Worm (Caenorhabditis elegans) whole organism, L1 larva: Measurements from ENCODE around the gene Y44A6C.1.

Source experiments
- C16A3.4 ChIP-seq: fragments of 150-350 bp; optimal IDR thresholded peaks from 2 replicates; lab custom pipeline; 2014; ENCODE audit warnings: missing biosample characterization, missing genetic modification characterization
- F16B12.6 ChIP-seq: fragments of 150-350 bp; optimal IDR thresholded peaks from 2 replicates; lab custom pipeline; 2014; ENCODE audit warnings: missing biosample characterization, missing genetic modification characterization
- aly-2 ChIP-seq: fragments of 150-350 bp; optimal IDR thresholded peaks from 2 replicates; lab custom pipeline; 2014; ENCODE audit warnings: missing biosample characterization, missing genetic modification characterization
- blmp-1 ChIP-seq: fragments of 150-350 bp; optimal IDR thresholded peaks from 2 replicates; lab custom pipeline; 2014; ENCODE audit warnings: missing biosample characterization, missing genetic modification characterization
- ceh-8 ChIP-seq: fragments of 200-800 bp; sonication (Bioruptor generic); optimal IDR thresholded peaks from 2 replicates; lab custom pipeline; 2018; ENCODE audit warnings: mild to moderate bottlenecking, missing genetic modification characterization, moderate library complexity, missing compliant biosample characterization
- ceh-82 ChIP-seq, 3 experiments: fragments of 150-350 bp in 1 of 3; sonication (generic microtip) in 2 of 3; optimal IDR thresholded peaks; 2 replicates each; lab custom pipeline; 2014 to 2017; ENCODE audit warnings: missing biosample characterization in 3 of 3, missing genetic modification characterization in 3 of 3
- ceh-90 ChIP-seq: sonication (generic microtip); optimal IDR thresholded peaks from 2 replicates; lab custom pipeline; 2016; ENCODE audit warnings: missing genetic modification characterization, missing compliant biosample characterization
- dpl-1 ChIP-seq, 3 experiments: fragments of 150-350 bp in 2 of 3; sonication (generic microtip) in 1 of 3; optimal IDR thresholded peaks; 2 replicates each; lab custom pipeline; 2014 to 2017; ENCODE audit warnings: missing biosample characterization in 3 of 3, missing genetic modification characterization in 3 of 3, missing genetic modification reagents in 3 of 3
- dsc-1 ChIP-seq: sonication (generic microtip); optimal IDR thresholded peaks from 2 replicates; lab custom pipeline; 2016; ENCODE audit warnings: mild to moderate bottlenecking, missing genetic modification characterization, missing compliant biosample characterization
- efl-1 ChIP-seq, 4 experiments: fragments of 150-350 bp; optimal IDR thresholded peaks in 3 of 4; peaks in 1 of 4; 1 replicate in 1 of 4; 2 replicates in 3 of 4; lab custom pipeline; 2014; ENCODE audit warnings: missing biosample characterization in 2 of 4, missing genetic modification characterization in 2 of 4, missing genetic modification reagents in 2 of 4
- egl-27 ChIP-seq, 2 experiments: fragments of 150-350 bp in 1 of 2; sonication (generic microtip); optimal IDR thresholded peaks; 3 replicates each; lab custom pipeline; 2017 to 2018; ENCODE audit warnings: missing biosample characterization in 2 of 2, missing genetic modification characterization in 2 of 2, missing genetic modification reagents in 2 of 2
- fkh-8 ChIP-seq: sonication (generic microtip); optimal IDR thresholded peaks from 2 replicates; lab custom pipeline; 2016; ENCODE audit warnings: mild to moderate bottlenecking, missing genetic modification characterization, missing compliant biosample characterization
- fos-1 ChIP-seq: fragments of 150-350 bp; optimal IDR thresholded peaks from 2 replicates; lab custom pipeline; 2014; ENCODE audit warnings: missing biosample characterization, missing genetic modification characterization
- grh-1 ChIP-seq: fragments of 200-800 bp; sonication (Bioruptor generic); IDR thresholded peaks from 2 replicates; pipeline ENCODE4 v1.3.6; 2022; ENCODE audit warnings: missing genetic modification reagents, missing genetic modification characterization, missing compliant biosample characterization
- hlh-17 ChIP-seq: fragments of 200-800 bp; sonication (Bioruptor generic); optimal IDR thresholded peaks from 2 replicates; lab custom pipeline; 2018; ENCODE audit warnings: missing genetic modification characterization, mild to moderate bottlenecking, missing compliant biosample characterization, moderate library complexity, borderline replicate concordance
- lin-13 ChIP-seq: fragments of 150-350 bp; optimal IDR thresholded peaks from 2 replicates; lab custom pipeline; 2014; ENCODE audit warnings: missing biosample characterization, missing genetic modification reagents, missing genetic modification characterization
- lin-14 ChIP-seq: fragments of 200-800 bp; sonication (Bioruptor generic); optimal IDR thresholded peaks from 2 replicates; lab custom pipeline; 2018; ENCODE audit warnings: mild to moderate bottlenecking, missing genetic modification characterization, moderate library complexity, missing compliant biosample characterization
- lin-35 ChIP-seq, 2 experiments: fragments of 150-350 bp; optimal IDR thresholded peaks; 2 replicates each; lab custom pipeline; 2014; ENCODE audit warnings: missing biosample characterization in 2 of 2, missing genetic modification characterization in 2 of 2, missing genetic modification reagents in 2 of 2
- lir-3 ChIP-seq: sonication (generic microtip); optimal IDR thresholded peaks from 2 replicates; lab custom pipeline; 2016; ENCODE audit warnings: mild to moderate bottlenecking, missing genetic modification characterization, moderate library complexity, missing compliant biosample characterization; ENCODE audit not compliant: poor library complexity
- lsy-2 ChIP-seq, 2 experiments: fragments of 150-350 bp; optimal IDR thresholded peaks; 2 replicates each; lab custom pipeline; 2014; ENCODE audit warnings: missing biosample characterization in 2 of 2, missing genetic modification characterization in 2 of 2
- mab-9 ChIP-seq: fragments of 200-800 bp; sonication (Bioruptor generic); IDR thresholded peaks from 2 replicates; pipeline ENCODE4 v1.3.6; 2022; ENCODE audit warnings: missing genetic modification reagents, missing genetic modification characterization, missing compliant biosample characterization
- mdl-1 ChIP-seq, 2 experiments: fragments of 150-350 bp; optimal IDR thresholded peaks; 2 replicates each; lab custom pipeline; 2014 to 2017; ENCODE audit warnings: missing biosample characterization in 2 of 2, missing genetic modification characterization in 2 of 2, inconsistent platforms in 1 of 2
- mep-1 ChIP-seq: fragments of 150-350 bp; optimal IDR thresholded peaks from 2 replicates; lab custom pipeline; 2014; ENCODE audit warnings: missing biosample characterization, missing genetic modification characterization
- nhr-19 ChIP-seq: fragments of 200-800 bp; sonication (Bioruptor generic); conservative IDR thresholded peaks from 2 replicates; pipeline ENCODE4 v1.3.6; 2022; ENCODE audit warnings: missing genetic modification characterization, missing compliant biosample characterization
- nhr-20 ChIP-seq: sonication (generic microtip); optimal IDR thresholded peaks from 2 replicates; lab custom pipeline; 2016; ENCODE audit warnings: mild to moderate bottlenecking, missing genetic modification characterization, missing compliant biosample characterization
- nhr-237 ChIP-seq: fragments of 150-350 bp; optimal IDR thresholded peaks from 2 replicates; lab custom pipeline; 2014; ENCODE audit warnings: missing biosample characterization, missing genetic modification characterization
- nhr-47 ChIP-seq: sonication (generic microtip); optimal IDR thresholded peaks from 2 replicates; lab custom pipeline; 2016; ENCODE audit warnings: mild to moderate bottlenecking, missing genetic modification characterization, moderate library complexity, missing compliant biosample characterization
- nhr-71 ChIP-seq: sonication (generic microtip); optimal IDR thresholded peaks from 2 replicates; lab custom pipeline; 2016; ENCODE audit warnings: mild to moderate bottlenecking, missing genetic modification characterization, moderate library complexity, missing compliant biosample characterization
- nhr-76 ChIP-seq: sonication (generic microtip); optimal IDR thresholded peaks from 2 replicates; lab custom pipeline; 2017; ENCODE audit warnings: missing biosample characterization, missing genetic modification characterization
- nhr-77 ChIP-seq: fragments of 150-350 bp; optimal IDR thresholded peaks from 2 replicates; lab custom pipeline; 2014; ENCODE audit warnings: missing biosample characterization, missing genetic modification characterization
- nhr-85 ChIP-seq: sonication (generic microtip); peaks from one replicate; lab custom pipeline; 2016; ENCODE audit warnings: missing genetic modification characterization, inconsistent platforms, missing compliant biosample characterization
- pag-3 ChIP-seq: sonication (generic microtip); optimal IDR thresholded peaks from 2 replicates; lab custom pipeline; 2017; ENCODE audit warnings: missing genetic modification characterization, mild to moderate bottlenecking, missing compliant biosample characterization, antibody characterized with exemption, borderline replicate concordance; ENCODE audit not compliant: insufficient read depth
- rnt-1 ChIP-seq: sonication (generic microtip); optimal IDR thresholded peaks from 2 replicates; lab custom pipeline; 2016; ENCODE audit warnings: mild to moderate bottlenecking, missing genetic modification characterization, moderate library complexity, missing compliant biosample characterization
- skn-1 ChIP-seq: fragments of 150-350 bp; optimal IDR thresholded peaks from 2 replicates; lab custom pipeline; 2014; ENCODE audit warnings: missing biosample characterization, missing genetic modification characterization
- snu-23 ChIP-seq: sonication (generic microtip); optimal IDR thresholded peaks from 2 replicates; lab custom pipeline; 2016; ENCODE audit warnings: missing genetic modification characterization, missing compliant biosample characterization
- swsn-7 ChIP-seq: sonication (generic microtip); optimal IDR thresholded peaks from 2 replicates; lab custom pipeline; 2016; ENCODE audit warnings: missing genetic modification characterization, missing compliant biosample characterization
- tbx-2 ChIP-seq: sonication (generic microtip); optimal IDR thresholded peaks from 2 replicates; lab custom pipeline; 2016; ENCODE audit warnings: missing genetic modification characterization, missing compliant biosample characterization
- tlp-1 ChIP-seq: fragments of 150-350 bp; optimal IDR thresholded peaks from 2 replicates; lab custom pipeline; 2014; ENCODE audit warnings: missing biosample characterization, missing genetic modification characterization
- unc-86 ChIP-seq: sonication (generic microtip); optimal IDR thresholded peaks from 2 replicates; lab custom pipeline; 2016; ENCODE audit warnings: missing genetic modification characterization, missing compliant biosample characterization
- xbp-1 ChIP-seq: sonication (generic microtip); optimal IDR thresholded peaks from 2 replicates; lab custom pipeline; 2016; ENCODE audit warnings: missing genetic modification characterization, missing compliant biosample characterization
- zip-4 ChIP-seq: fragments of 200-800 bp; sonication (Bioruptor generic); optimal IDR thresholded peaks from 2 replicates; lab custom pipeline; 2018; ENCODE audit warnings: mild to moderate bottlenecking, missing genetic modification characterization, moderate library complexity, missing compliant biosample characterization
- ztf-4 ChIP-seq: fragments of 150-350 bp; optimal IDR thresholded peaks from 2 replicates; lab custom pipeline; 2014; ENCODE audit warnings: missing biosample characterization, missing genetic modification characterization

The Y44A6C.1 gene

DNA sequence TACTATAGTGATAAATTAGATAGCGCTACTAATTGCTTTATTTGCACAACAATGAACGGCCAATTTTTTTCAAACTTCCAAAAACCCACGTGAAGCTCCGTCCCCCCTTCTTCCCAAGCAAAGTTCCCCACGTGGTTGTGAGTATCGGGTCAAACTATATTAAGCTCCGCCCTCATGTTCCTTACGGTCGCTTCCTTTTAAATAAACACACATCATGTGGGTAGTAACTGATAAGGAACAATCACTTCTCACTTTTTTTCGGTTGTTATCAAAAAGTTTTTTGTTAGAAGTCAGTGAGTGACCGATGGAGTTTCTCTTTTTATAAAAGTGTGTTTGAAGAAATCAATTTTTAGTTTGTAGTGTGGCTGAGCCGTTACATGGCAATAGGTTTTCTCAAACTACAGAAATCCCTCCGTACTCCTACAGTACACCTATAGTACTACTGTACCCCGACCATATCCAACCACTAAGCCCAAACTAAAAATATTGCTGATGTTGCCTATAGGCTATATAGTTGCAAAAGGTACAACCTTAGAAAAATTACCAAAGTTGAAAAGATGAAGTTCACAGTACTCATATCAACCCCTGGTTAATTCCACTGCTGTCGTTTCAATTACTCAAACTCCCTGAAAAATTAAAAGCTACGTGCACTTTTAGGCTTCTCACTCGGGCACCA is 1.3 kb upstream of the Y44A6C.1 start (continued):
- TF ChIP-seq nhr-85 (tag; lab: Kevin White, UChicago) (peak; percentile 65), aly-2 (no peak), dsc-1 (tag; lab: Kevin White, UChicago) (no peak), egl-27 (tag; optimal IDR thresholded peaks at IDR 0.05; lab: Kevin White, UChicago) (no peak), nhr-71 (tag; lab: Kevin White, UChicago) (peak; percentile 37), lin-35 (GFP tag; optimal IDR thresholded peaks at IDR 0.05; lab: Kevin White, UChicago) (peak in 1 of 2 experiments; percentile 78)
- TF ChIP-seq, all 84 proteins: peak for 18

DNA sequence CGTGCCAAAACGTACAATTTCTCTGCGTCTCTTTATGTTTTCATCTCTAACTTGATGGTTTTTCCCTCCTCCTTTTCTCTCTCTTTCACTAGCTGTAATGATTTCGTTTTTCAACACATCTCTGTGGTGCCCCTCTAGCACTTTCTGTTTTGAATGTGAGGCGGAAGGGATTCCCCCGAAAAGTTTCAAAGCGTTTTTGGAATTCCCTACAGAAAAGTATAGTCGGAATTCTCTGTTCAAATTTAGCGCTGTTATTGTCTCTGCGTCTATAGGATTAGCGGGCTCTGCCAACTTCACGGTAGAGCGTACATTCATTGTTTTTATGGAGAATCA is 760 bp upstream of the Y44A6C.1 start:
- peak; percentile 56 for TF ChIP-seq blmp-1 (tag; lab: Kevin White, UChicago)
- peak; percentile 8 for TF ChIP-seq fos-1
- peak; percentile 24 for TF ChIP-seq mep-1
- TF ChIP-seq mdl-1 (tag; optimal IDR thresholded peaks at IDR 0.05; lab: Kevin White, UChicago) = peak; percentile 27 to 89
- TF ChIP-seq unc-86 (tag; lab: Kevin White, UChicago) = peak; percentile 13
- TF ChIP-seq lsy-2 (tag; optimal IDR thresholded peaks at IDR 0.05; lab: Kevin White, UChicago) = peak; percentile 32 to 47
- peak; percentile 46 for TF ChIP-seq dsc-1 (tag; lab: Kevin White, UChicago)
- peak; percentile 35 to 80 (median 42) for TF ChIP-seq dpl-1 (GFP tag; optimal IDR thresholded peaks at IDR 0.05; lab: Kevin White, UChicago)
- peak; percentile 71 for TF ChIP-seq snu-23 (GFP tag; lab: Kevin White, UChicago)
- peak; percentile 54 for TF ChIP-seq nhr-85 (tag; lab: Kevin White, UChicago)
- peak; percentile 9 for TF ChIP-seq pag-3 (tag; lab: Kevin White, UChicago)
- no peak for TF ChIP-seq F16B12.6 (tag; lab: Kevin White, UChicago)
- TF ChIP-seq nhr-237 = no peak
- peak in 1 of 3 experiments; percentile 24 for TF ChIP-seq ceh-82 (tag; optimal IDR thresholded peaks at IDR 0.05; lab: Kevin White, UChicago)
- no peak for TF ChIP-seq nhr-76 (tag; lab: Kevin White, UChicago)
- no peak for TF ChIP-seq grh-1 (GFP tag; lab: Robert Waterston, UW)
- TF ChIP-seq ceh-90 (tag; lab: Kevin White, UChicago) = no peak
- TF ChIP-seq nhr-19 (GFP tag; lab: Robert Waterston, UW) = peak; percentile 56
- TF ChIP-seq xbp-1 (tag; lab: Kevin White, UChicago) = peak; percentile 50
- no peak for TF ChIP-seq nhr-77
- TF ChIP-seq lin-14 (GFP tag; lab: Kevin White, UChicago) = peak; percentile 83
- TF ChIP-seq swsn-7 = peak; percentile 36
- peak; percentile 41 for TF ChIP-seq skn-1 (tag; lab: Kevin White, UChicago)
- peak; percentile 59 for TF ChIP-seq lin-13 (GFP tag; lab: Kevin White, UChicago)
- TF ChIP-seq fkh-8 = peak; percentile 3
- no peak for TF ChIP-seq zip-4 (GFP tag; lab: Kevin White, UChicago)
- no peak for TF ChIP-seq hlh-17 (GFP tag; lab: Kevin White, UChicago)
- peak; percentile 84 for TF ChIP-seq nhr-71 (tag; lab: Kevin White, UChicago)
- TF ChIP-seq nhr-20 (tag; lab: Kevin White, UChicago) = peak; percentile 59
- peak; percentile 74 for TF ChIP-seq ztf-4
- TF ChIP-seq lir-3 (tag; lab: Kevin White, UChicago) = peak; percentile 51
- peak; percentile 21 to 77 for TF ChIP-seq efl-1 (optimal IDR thresholded peaks at IDR 0.05; lab: Kevin White, UChicago)
- TF ChIP-seq efl-1 (GFP tag; optimal IDR thresholded peaks at IDR 0.05 in 1 of 2; lab: Kevin White, UChicago) = peak; percentile 80 to 96
- TF ChIP-seq rnt-1 (tag; lab: Kevin White, UChicago) = peak; percentile 70
- no peak for TF ChIP-seq mab-9 (GFP tag; lab: Robert Waterston, UW)
- peak; percentile 30 for TF ChIP-seq C16A3.4 (tag; lab: Kevin White, UChicago)
- peak; percentile 45 for TF ChIP-seq nhr-47 (tag; lab: Kevin White, UChicago)
- TF ChIP-seq lin-35 (GFP tag; optimal IDR thresholded peaks at IDR 0.05; lab: Kevin White, UChicago) = peak; percentile 61 to 76
- TF ChIP-seq tbx-2 (tag; lab: Kevin White, UChicago) = peak; percentile 11
- TF ChIP-seq tlp-1 (tag; lab: Kevin White, UChicago) = no peak
- TF ChIP-seq ceh-8 (GFP tag; lab: Kevin White, UChicago) = no peak
